Worm (Caenorhabditis elegans) whole organism, L4/young adult: Measurements from ENCODE around the gene ule-5.

Source experiments
- W03F9.2 ChIP-seq: fragments of 150-350 bp; optimal IDR thresholded peaks from 2 replicates; lab custom pipeline; 2014; ENCODE audit warnings: missing biosample characterization, missing genetic modification characterization
- dao-5 ChIP-seq: sonication (generic microtip); optimal IDR thresholded peaks from 2 replicates; lab custom pipeline; 2016; ENCODE audit warnings: missing genotype, missing genetic modification characterization, moderate library complexity, missing compliant biosample characterization
- him-1 ChIP-seq: sonication (generic microtip); optimal IDR thresholded peaks from 2 replicates; lab custom pipeline; 2016; ENCODE audit warnings: missing genotype, missing genetic modification reagents, missing genetic modification characterization, missing compliant biosample characterization

DNA sequence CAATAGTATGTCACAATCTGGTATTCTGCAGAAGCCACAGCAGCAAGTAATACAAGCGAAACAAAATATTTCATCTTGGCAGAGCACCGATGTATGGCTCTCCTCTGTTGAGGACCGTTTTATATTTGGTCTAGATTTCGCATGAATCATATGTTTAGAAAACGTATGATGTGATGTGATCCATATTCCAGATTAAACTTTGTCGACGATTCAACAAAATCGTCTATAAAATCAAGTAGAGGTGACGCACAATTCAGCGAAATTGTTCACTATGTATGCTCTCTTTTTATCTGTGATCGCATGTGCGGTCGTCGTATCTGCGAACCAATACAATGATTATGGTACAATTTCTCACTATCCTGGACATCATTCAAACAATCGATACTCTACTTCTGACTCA lies 3.1 kb upstream of the ule-5 start, which contains the start of the genes Y62H9A.3 and Y62H9A.4:
- TF ChIP-seq dao-5 (tag; lab: Kevin White, UChicago) (no peak), him-1 (tag; lab: Kevin White, UChicago) (no peak), W03F9.2 (tag; lab: Kevin White, UChicago) (no peak)
